Worm (Caenorhabditis elegans) whole organism, L2 larva: ENCODE measurements around the gene vglu-2.

Experiments
- lin-39 ChIP-seq: fragments of 150-350 bp; optimal IDR thresholded peaks from 2 replicates; lab custom pipeline; 2014; ENCODE audit warnings: missing biosample characterization, missing genetic modification reagents, missing genetic modification characterization
- zag-1 ChIP-seq: fragments of 150-350 bp; optimal IDR thresholded peaks from 2 replicates; lab custom pipeline; 2014; ENCODE audit warnings: missing biosample characterization, missing genetic modification characterization
- ztf-4 ChIP-seq: fragments of 150-350 bp; optimal IDR thresholded peaks from 2 replicates; lab custom pipeline; 2014; ENCODE audit warnings: missing biosample characterization, missing genetic modification characterization

DNA sequence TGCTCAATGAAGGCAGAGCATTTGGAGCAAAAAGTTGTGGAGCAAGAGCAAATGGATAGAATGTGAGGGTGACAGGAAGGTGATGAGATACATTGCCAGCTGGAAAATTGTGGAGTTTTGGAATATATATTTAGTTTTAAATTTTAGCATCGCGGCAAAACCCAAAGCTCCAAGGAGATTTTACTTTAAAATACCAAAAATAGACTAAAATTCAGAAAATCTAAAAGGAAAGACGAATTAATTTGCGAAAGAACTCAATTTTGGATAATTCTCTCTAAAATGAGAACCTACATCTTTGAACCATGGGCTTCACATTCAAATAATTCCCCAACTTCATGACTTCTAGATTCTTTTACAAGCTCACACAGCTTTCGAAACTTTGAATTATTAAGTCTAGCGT lies 37.6 kb downstream of the vglu-2 start, which contains the start of gene T07C4.12:
- TF ChIP-seq ztf-4 (no peak), lin-39 (tag; lab: Kevin White, UChicago) (no peak), zag-1 (tag; lab: Kevin White, UChicago) (no peak)
